Fruit fly (Drosophila melanogaster): ENCODE measurements around the gene Sfp26Ac.

The Sfp26Ac gene

DNA sequence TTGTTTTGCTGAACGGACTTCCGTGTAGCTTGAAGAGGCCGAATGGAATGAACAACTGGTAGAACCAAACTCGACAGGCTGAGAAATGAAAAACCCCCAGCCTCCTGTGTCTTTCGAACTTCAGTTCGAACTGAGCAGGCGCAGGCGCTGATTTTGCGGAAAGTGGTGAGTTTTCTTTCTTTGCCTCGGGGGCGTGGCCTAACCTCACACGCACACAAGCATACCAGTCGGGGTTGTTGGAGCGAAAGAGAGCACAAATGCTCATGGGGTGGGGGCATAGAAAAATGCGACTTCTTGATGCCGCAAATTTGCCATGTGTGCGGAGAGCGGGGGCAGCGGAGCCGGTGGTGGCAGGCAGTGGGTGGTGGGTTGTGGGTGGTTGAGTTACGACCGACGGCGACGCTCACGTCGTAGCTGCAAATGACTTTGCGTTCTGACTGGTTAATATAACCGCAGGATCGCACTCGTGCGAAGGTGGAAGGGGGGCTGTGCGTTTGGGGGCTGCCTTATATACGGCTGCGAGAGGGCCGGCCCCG, 39.1 kb upstream of the Sfp26Ac start, which contains the start of gene CG9016 (continued):
- TF ChIP-seq CG16813 (GFP tag; IDR thresholded peaks at IDR 0.05; ENCODE audit: partially characterized antibody) (no peak), tap (tag; optimal IDR thresholded peaks at IDR 0.05) (no peak), Xrp1 (GFP tag; IDR thresholded peaks at IDR 0.05) (no peak), CG11723 (GFP tag; optimal IDR thresholded peaks at IDR 0.05) (no peak), CG1233 (GFP tag; optimal IDR thresholded peaks at IDR 0.05) (no peak), Rfx (GFP tag; IDR thresholded peaks at IDR 0.05) (no peak), Spps (tag; optimal IDR thresholded peaks at IDR 0.05) (no peak), CG6254 (GFP tag; optimal IDR thresholded peaks at IDR 0.05) (no peak), Neu2 (GFP tag; optimal IDR thresholded peaks at IDR 0.05; ENCODE audit: borderline replicate concordance) (no peak), CG1832 (GFP tag; optimal IDR thresholded peaks at IDR 0.05) (peak; percentile 66), chm (GFP tag; IDR thresholded peaks at IDR 0.05) (no peak), Side (GFP tag; optimal IDR thresholded peaks at IDR 0.05) (no peak), seq (GFP tag; IDR thresholded peaks at IDR 0.05) (peak; percentile 87), Lpt (GFP tag; optimal IDR thresholded peaks at IDR 0.05) (no peak), CG10431 (GFP tag; optimal IDR thresholded peaks at IDR 0.05) (no peak), knrl (GFP tag; IDR thresholded peaks at IDR 0.05; ENCODE audit: partially characterized antibody) (0 out of 3 replicates have a peak, but pooled peaks have one; percentile 24), Dbx (GFP tag; IDR thresholded peaks at IDR 0.05) (no peak), CG4404 (GFP tag; IDR thresholded peaks at IDR 0.05) (no peak), chinmo (GFP tag; IDR thresholded peaks at IDR 0.05; ENCODE audit: partially characterized antibody) (0 out of 4 replicates have a peak, but pooled peaks have one; percentile 75), crc (GFP tag; optimal IDR thresholded peaks at IDR 0.05) (no peak), CG8478 (optimal IDR thresholded peaks at IDR 0.05) (peak; percentile 79), Eip74EF (GFP tag; optimal IDR thresholded peaks at IDR 0.05) (no peak), ara (GFP tag; IDR thresholded peaks at IDR 0.05) (no peak), CTCF (GFP tag; optimal IDR thresholded peaks at IDR 0.05) (no peak), sug (tag; optimal IDR thresholded peaks at IDR 0.05) (no peak), zfh2 (GFP tag; optimal IDR thresholded peaks at IDR 0.05) (no peak), mam (GFP tag; optimal IDR thresholded peaks at IDR 0.05) (no peak), CG11696 (GFP tag; IDR thresholded peaks at IDR 0.05) (no peak), CG6272 (GFP tag; IDR thresholded peaks at IDR 0.05) (no peak), yki (optimal IDR thresholded peaks at IDR 0.05) (no peak), CG12219 (GFP tag; optimal IDR thresholded peaks at IDR 0.05) (no peak), Bgb (GFP tag; IDR thresholded peaks at IDR 0.05; ENCODE audit: partially characterized antibody) (peak; percentile 19; the same call in 1 of the 2 replicates)

DNA sequence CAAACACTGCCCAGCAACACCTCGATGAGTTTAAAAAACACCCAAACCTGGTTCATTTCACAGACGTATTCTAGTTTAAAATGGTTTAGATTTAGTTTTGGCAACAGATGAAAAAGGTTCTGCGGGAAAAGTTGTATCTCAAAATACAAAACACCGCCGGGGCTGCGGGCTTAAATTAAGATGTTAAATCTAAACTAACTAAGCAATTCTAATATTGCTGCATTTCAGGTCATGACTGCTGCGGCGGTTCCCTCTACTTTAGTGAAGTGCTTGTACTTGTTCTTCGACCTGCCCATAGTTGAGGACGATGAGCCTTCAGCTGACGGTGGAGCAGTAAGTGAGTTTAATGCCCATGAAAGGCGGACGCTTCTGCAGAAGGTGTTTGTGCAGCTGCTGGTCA, 25.6 kb upstream of the Sfp26Ac start, which contains the start of gene CG14000:
CG14000 (minus strand) TSS at position 101 of the 400 bp plus-strand sequence.
- TF ChIP-seq CG9727 (GFP tag; optimal IDR thresholded peaks at IDR 0.05): no peak
- TF ChIP-seq en (GFP tag; optimal IDR thresholded peaks at IDR 0.05): no peak
- TF ChIP-seq zen2 (GFP tag; IDR thresholded peaks at IDR 0.05; ENCODE audit: partially characterized antibody): no peak
- no peak for TF ChIP-seq jumu (GFP tag; optimal IDR thresholded peaks at IDR 0.05)
- TF ChIP-seq Hr39 (optimal IDR thresholded peaks at IDR 0.05): no peak
- TF ChIP-seq inv (GFP tag; IDR thresholded peaks at IDR 0.05; ENCODE audit: partially characterized antibody): no peak
- TF ChIP-seq onecut (GFP tag; IDR thresholded peaks at IDR 0.05): no peak
